Fruit fly (Drosophila melanogaster) whole organism, prepupa: ENCODE measurements around the gene Oatp33Ea.

Experiments used
- Blimp-1 ChIP-seq: fragments of 200-800 bp; sonication (Bioruptor generic); optimal IDR thresholded peaks from 3 replicates; lab custom pipeline; 2017; ENCODE audit warnings: missing biosample characterization, missing genetic modification characterization, mild to moderate bottlenecking, moderate library complexity, missing genetic modification reagents
- Eip93F ChIP-seq: fragments of 200-800 bp; sonication (Bioruptor generic); optimal IDR thresholded peaks from 2 replicates; lab custom pipeline; 2016; ENCODE audit warnings: missing biosample characterization, mild to moderate bottlenecking, missing genetic modification characterization
- Smox ChIP-seq: fragments of 200-800 bp; sonication (Bioruptor generic); optimal IDR thresholded peaks from 3 replicates; lab custom pipeline; 2016; ENCODE audit warnings: missing biosample characterization, missing genetic modification characterization

DNA sequence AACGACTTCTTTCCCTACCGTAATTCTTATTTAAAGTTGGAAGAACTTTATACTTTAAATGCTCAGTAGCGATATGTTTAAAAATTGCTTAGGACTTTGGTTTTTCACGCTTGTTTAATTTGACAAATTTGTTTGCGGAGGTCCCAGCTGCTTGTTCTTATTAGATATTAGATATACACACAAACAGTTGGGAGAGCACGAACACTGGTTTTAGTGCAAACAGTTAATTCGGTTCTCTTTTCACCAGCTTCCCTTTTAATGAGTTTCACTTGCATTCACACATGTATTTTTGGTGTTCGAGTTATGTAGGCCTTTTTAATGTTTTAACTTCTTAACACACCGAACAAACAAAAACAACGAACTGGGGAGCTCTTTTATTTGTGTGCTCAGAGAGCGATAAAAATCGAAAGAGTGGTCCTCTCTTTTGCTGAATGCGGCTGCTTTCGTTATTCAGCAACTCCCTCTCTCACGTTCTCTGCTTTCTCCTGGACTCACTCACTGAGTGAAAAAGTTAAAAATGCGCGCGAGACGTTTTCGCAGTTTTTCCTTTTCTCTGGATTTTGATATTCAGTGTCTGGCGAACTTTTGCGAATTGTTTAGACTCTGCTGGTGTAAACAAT is 37.1 kb upstream of the Oatp33Ea start:
- TF ChIP-seq Eip93F (no peak), Blimp-1 (GFP tag; lab: Kevin White, UChicago) (no peak), Smox (GFP tag; lab: Kevin White, UChicago) (no peak)
